Fruit fly (Drosophila melanogaster): ENCODE measurements around the gene Dnaaf4.

Dnaaf4 gene

dm6 chr2L:11106562-11106962 is 15.0 kb downstream of the Dnaaf4 start, which contains the start of gene Reps:
TSS of gene Reps (minus strand) at chr2L:11106645.
- TF ChIP-seq CG8478 (optimal IDR thresholded peaks at IDR 0.05) (no peak), CTCF (optimal IDR thresholded peaks at IDR 0.05) (peak in 1 of 2 experiments; percentile 11)

- TF ChIP-seq CG8478 (optimal IDR thresholded peaks at IDR 0.05) (no peak), CTCF (optimal IDR thresholded peaks at IDR 0.05) (no peak)
Measured at dm6 chr2L:11105320-11105719, 16.2 kb downstream of the Dnaaf4 start.

dm6 chr2L:11100516-11101061 is 20.9 kb downstream of the Dnaaf4 start, which contains the start of gene Ge-1:
TSS of gene Ge-1 (minus strand) at chr2L:11100888.
- no peak for TF ChIP-seq CTCF (optimal IDR thresholded peaks at IDR 0.05)
- no peak for TF ChIP-seq CG8478 (optimal IDR thresholded peaks at IDR 0.05)

DNA sequence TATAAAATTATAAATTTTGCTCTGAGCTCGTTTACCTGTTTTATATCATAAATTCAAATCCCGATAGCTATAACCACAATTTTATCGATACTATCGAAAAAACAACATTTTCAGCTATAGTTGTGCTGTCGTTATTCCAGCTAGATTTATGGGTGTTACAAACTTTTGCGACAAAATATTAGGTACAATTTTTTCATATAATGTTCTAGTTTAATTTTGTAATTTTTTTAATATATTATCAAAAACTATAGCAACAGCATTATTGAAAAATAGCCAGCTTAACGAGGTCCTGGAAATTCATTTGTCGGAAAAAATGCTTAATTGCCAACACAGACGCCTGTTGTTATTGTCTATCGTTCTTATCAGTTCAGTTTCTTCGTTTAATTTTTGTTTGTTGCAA is 30.4 kb downstream of the Dnaaf4 start, which contains the start of gene Wdr59:
TSS of gene Wdr59 (plus strand) at position 334 of the 400 bp plus-strand sequence.
- TF ChIP-seq CG8478 (optimal IDR thresholded peaks at IDR 0.05) (no peak), CTCF (optimal IDR thresholded peaks at IDR 0.05) (no peak)

DNA sequence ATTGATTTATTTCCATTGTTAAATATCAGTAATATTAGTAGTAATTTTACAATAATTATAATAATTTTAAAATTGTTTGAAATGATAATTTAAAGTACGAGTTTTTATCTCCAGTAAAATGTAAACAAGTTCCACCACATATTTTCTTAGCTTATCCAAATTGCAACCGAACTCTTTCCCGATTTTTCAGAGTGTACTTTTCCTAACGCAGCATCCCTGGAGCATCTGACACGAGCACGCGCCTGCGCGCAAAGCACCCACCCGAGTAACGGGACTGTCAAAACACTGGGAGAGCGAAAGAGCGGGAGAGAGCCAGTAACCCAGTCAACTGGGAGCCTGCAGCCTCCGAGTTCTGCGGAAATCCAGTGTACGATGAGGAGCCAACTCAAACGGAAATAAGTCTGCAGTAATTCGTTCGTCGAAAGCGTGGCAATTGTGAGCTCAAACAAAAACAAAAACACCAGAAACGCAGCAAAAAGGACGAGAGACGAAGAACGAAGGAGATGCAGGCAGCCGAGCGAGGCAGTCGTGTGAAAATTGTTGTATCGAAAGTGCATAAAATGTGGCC is 35.1 kb downstream of the Dnaaf4 start, which contains the start of gene CG16854:
TSS of gene CG16854 (plus strand) at position 365 of the 568 bp plus-strand sequence.
- TF ChIP-seq CG8478 (optimal IDR thresholded peaks at IDR 0.05) (no peak), CTCF (optimal IDR thresholded peaks at IDR 0.05) (no peak)

- no peak for TF ChIP-seq CG8478 (optimal IDR thresholded peaks at IDR 0.05)
- TF ChIP-seq CTCF (optimal IDR thresholded peaks at IDR 0.05), result no peak
Measured at dm6 chr2L:11085129-11085528, 36.4 kb downstream of the Dnaaf4 start, which contains the start of gene AstCC. TSS of gene AstCC (minus strand) at chr2L:11085229.

- TF ChIP-seq CTCF (optimal IDR thresholded peaks at IDR 0.05) (no peak), CG8478 (optimal IDR thresholded peaks at IDR 0.05) (no peak)
Measured at dm6 chr2L:11082025-11082424, 39.5 kb downstream of the Dnaaf4 start.

dm6 chr2L:11081337-11081736 is 40.2 kb downstream of the Dnaaf4 start, which contains the start of gene AstC:
TSS of gene AstC (minus strand) at chr2L:11081399.
- TF ChIP-seq CTCF (optimal IDR thresholded peaks at IDR 0.05), result no peak
- no peak for TF ChIP-seq CG8478 (optimal IDR thresholded peaks at IDR 0.05)

DNA sequence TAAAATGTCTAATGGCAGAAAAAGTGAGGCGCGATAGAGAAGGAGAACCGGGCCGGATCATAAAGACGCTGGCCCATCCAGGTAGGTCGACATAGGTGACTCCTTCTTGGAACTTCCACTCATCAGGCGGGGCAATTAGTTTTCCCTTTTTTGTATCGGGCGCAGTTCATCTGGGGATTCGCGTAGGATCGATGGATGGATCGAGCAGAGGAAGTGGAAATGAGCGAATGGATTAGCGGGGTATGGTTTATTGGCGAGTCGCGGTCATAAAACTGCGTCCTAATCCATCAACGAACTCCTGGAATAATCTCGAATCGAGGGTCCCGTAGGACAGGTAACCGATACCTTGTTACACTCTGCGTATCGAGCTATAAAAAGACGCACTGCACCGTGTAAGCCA is 46.4 kb downstream of the Dnaaf4 start, which contains the start of gene CG43725:
TSS of gene CG43725 (plus strand) at position 400 of the 400 bp plus-strand sequence.
- TF ChIP-seq CG8478 (optimal IDR thresholded peaks at IDR 0.05), result no peak
- TF ChIP-seq CTCF (optimal IDR thresholded peaks at IDR 0.05), result no peak

DNA sequence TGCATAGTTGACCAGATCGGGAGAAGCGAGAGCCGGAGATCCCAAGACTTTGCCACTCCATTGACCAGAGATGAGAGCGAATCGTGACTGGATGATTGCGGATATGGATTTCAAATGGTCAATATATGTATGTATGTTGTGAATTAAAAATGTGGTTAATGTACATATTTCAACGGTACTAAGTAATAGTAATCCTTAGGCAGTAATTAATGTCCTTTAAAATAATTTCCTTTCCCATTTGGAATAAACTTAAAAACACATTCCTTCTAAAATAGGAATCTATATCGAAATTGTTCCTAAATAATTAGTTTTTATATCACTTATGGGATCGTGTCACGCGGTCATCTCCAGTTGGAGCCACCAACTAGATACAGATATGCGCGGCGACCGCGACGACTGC is 47.6 kb downstream of the Dnaaf4 start:
- no peak for TF ChIP-seq CG8478 (optimal IDR thresholded peaks at IDR 0.05)
- no peak for TF ChIP-seq CTCF (optimal IDR thresholded peaks at IDR 0.05)

- TF ChIP-seq CTCF (optimal IDR thresholded peaks at IDR 0.05), result no peak
- no peak for TF ChIP-seq CG8478 (optimal IDR thresholded peaks at IDR 0.05)
Measured at dm6 chr2L:11072880-11073279, 48.6 kb downstream of the Dnaaf4 start.

DNA sequence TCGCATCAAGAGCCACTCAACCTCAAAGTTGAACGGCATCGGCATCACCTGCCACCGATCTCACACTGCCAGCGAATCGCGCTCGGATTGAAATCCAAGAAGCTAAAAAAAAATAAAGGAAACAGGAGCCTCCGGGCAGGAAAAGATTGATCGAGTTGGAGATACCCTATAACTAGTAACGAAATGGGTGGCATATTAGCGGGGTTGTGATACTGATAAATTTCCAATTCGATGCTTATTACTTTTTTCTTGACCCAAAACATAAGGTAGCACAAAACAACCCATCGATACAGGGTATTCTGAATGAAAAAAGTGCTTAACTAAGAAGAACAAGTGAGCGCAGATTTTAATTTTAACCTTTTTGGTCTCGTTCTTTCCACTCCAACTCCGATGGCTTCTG is 49.3 kb downstream of the Dnaaf4 start:
- TF ChIP-seq CTCF (optimal IDR thresholded peaks at IDR 0.05) (no peak), CG8478 (optimal IDR thresholded peaks at IDR 0.05) (no peak)

DNA sequence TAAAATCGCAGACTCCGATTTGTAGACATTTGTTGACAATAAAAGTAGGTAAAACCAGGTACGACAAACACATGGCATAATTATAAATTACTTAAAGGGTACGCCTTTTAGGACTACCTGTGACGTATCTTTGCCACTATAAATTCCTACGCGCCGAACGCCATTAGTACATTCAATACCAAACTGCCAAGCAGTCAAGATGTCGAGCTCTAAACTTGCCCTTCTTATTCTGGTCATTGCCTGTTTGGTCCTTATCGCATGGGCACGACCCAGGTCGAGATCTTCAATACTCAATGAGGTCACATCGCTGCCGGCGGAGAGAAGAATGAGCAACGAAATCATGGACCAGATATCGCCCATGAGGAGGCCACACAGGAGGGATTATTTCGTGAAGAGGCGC is 50.7 kb downstream of the Dnaaf4 start, which contains the start of gene CG14915:
TSS of gene CG14915 (plus strand) at position 166 of the 400 bp plus-strand sequence.
- TF ChIP-seq CG8478 (optimal IDR thresholded peaks at IDR 0.05) (no peak), CTCF (optimal IDR thresholded peaks at IDR 0.05) (no peak)
